Fruit fly (Drosophila melanogaster) whole organism, embryonic: ENCODE measurements around the gene CG10132.

Experiments used
- Abd-B ChIP-seq: fragments of 200-800 bp; sonication (Bioruptor generic); optimal IDR thresholded peaks from 2 replicates; lab custom pipeline; 2018; ENCODE audit warnings: missing biosample characterization, mild to moderate bottlenecking, missing genetic modification characterization, moderate library complexity
- Asciz ChIP-seq: fragments of 200-800 bp; sonication (Bioruptor generic); optimal IDR thresholded peaks from 2 replicates; lab custom pipeline; 2017; ENCODE audit warnings: missing biosample characterization, mild to moderate bottlenecking, missing genetic modification characterization, missing genetic modification reagents
- Bgb ChIP-seq: fragments of 200-800 bp; sonication (Bioruptor generic); IDR thresholded peaks from 2 replicates; pipeline ENCODE4 v1.3.6; 2022; ENCODE audit warnings: missing biosample characterization, missing genetic modification characterization; ENCODE audit not compliant: partially characterized antibody
- CG11560 ChIP-seq: fragments of 200-800 bp; sonication (Bioruptor generic); IDR thresholded peaks from 3 replicates; pipeline ENCODE4 v1.3.6; 2022; ENCODE audit warnings: missing biosample characterization, missing genetic modification characterization
- CG12299 ChIP-seq: fragments of 200-800 bp; sonication (Bioruptor generic); optimal IDR thresholded peaks from 2 replicates; lab custom pipeline; 2018; ENCODE audit warnings: missing biosample characterization, mild to moderate bottlenecking, missing genetic modification characterization
- CG13296 ChIP-seq: fragments of 200-800 bp; sonication (Bioruptor generic); optimal IDR thresholded peaks from 3 replicates; lab custom pipeline; 2018; ENCODE audit warnings: missing biosample characterization, mild to moderate bottlenecking, missing genetic modification characterization
- CG13894 ChIP-seq: fragments of 200-800 bp; sonication (Bioruptor generic); optimal IDR thresholded peaks from 3 replicates; lab custom pipeline; 2018; ENCODE audit warnings: missing biosample characterization, mild to moderate bottlenecking, missing genetic modification characterization, moderate library complexity
- CG14014 ChIP-seq: fragments of 200-800 bp; sonication (Bioruptor generic); IDR thresholded peaks from 2 replicates; pipeline ENCODE4 v1.3.6; 2022; ENCODE audit warnings: missing biosample characterization, missing genetic modification characterization
- CG17829 ChIP-seq: fragments of 200-800 bp; optimal IDR thresholded peaks from 2 replicates; lab custom pipeline; 2019; ENCODE audit warnings: missing biosample characterization, mild to moderate bottlenecking, missing genetic modification characterization, moderate library complexity
- CG30020 ChIP-seq: fragments of 200-800 bp; optimal IDR thresholded peaks from 2 replicates; lab custom pipeline; 2019; ENCODE audit warnings: missing biosample characterization, mild to moderate bottlenecking, missing genetic modification characterization, moderate library complexity
- CG34224 ChIP-seq: fragments of 200-800 bp; sonication (Bioruptor generic); IDR thresholded peaks from 3 replicates; pipeline ENCODE4 v1.3.6; 2022; ENCODE audit warnings: missing biosample characterization, missing genetic modification characterization; ENCODE audit not compliant: partially characterized antibody
- CG3838 ChIP-seq: fragments of 200-800 bp; sonication (Bioruptor generic); optimal IDR thresholded peaks from 3 replicates; lab custom pipeline; 2016; ENCODE audit warnings: missing biosample characterization, missing genetic modification characterization
- CG4360 ChIP-seq: fragments of 200-800 bp; sonication (Bioruptor generic); IDR thresholded peaks from 2 replicates; pipeline ENCODE4 v1.3.6; 2022; ENCODE audit warnings: missing biosample characterization, missing genetic modification characterization
- CHES-1-like ChIP-seq: fragments of 200-800 bp; sonication (Bioruptor generic); optimal IDR thresholded peaks from 2 replicates; lab custom pipeline; 2016; ENCODE audit warnings: missing biosample characterization, missing genetic modification characterization
- D19B ChIP-seq: fragments of 200-800 bp; sonication (Bioruptor generic); optimal IDR thresholded peaks from 2 replicates; lab custom pipeline; 2017; ENCODE audit warnings: missing biosample characterization, mild to moderate bottlenecking, missing genetic modification characterization
- Deaf1 ChIP-seq: fragments of 200-800 bp; optimal IDR thresholded peaks from 3 replicates; lab custom pipeline; 2019; ENCODE audit warnings: missing biosample characterization, mild to moderate bottlenecking, missing genetic modification characterization, moderate library complexity
- Gsc ChIP-seq: fragments of 200-800 bp; sonication (Bioruptor generic); IDR thresholded peaks from 2 replicates; pipeline ENCODE4 v1.3.6; 2022; ENCODE audit warnings: missing biosample characterization, missing genetic modification characterization
- Nf-YC ChIP-seq: fragments of 200-800 bp; optimal IDR thresholded peaks from 3 replicates; lab custom pipeline; 2019; ENCODE audit warnings: missing biosample characterization, mild to moderate bottlenecking, missing genetic modification characterization, moderate library complexity
- Poxn ChIP-seq: fragments of 200-800 bp; sonication (Bioruptor generic); IDR thresholded peaks from 2 replicates; pipeline ENCODE4 v1.3.6; 2022; ENCODE audit warnings: missing biosample characterization, missing genetic modification characterization
- Rx ChIP-seq: fragments of 200-800 bp; sonication (Bioruptor generic); IDR thresholded peaks from 2 replicates; pipeline ENCODE4 v1.3.6; 2022; ENCODE audit warnings: missing biosample characterization, missing genetic modification characterization
- Side ChIP-seq: fragments of 200-800 bp; sonication (Bioruptor generic); optimal IDR thresholded peaks from 2 replicates; lab custom pipeline; 2016; ENCODE audit warnings: missing biosample characterization, missing genetic modification characterization
- Sox102F ChIP-seq: fragments of 200-800 bp; sonication (Bioruptor generic); optimal IDR thresholded peaks from 2 replicates; lab custom pipeline; 2018; ENCODE audit warnings: missing biosample characterization, mild to moderate bottlenecking, missing genetic modification characterization, moderate library complexity
- Stat92E ChIP-seq, 3 experiments: fragments of >200 bp in 2 of 3; fragments of 200-800 bp in 1 of 3; sonication (Bioruptor generic) in 1 of 3; optimal IDR thresholded peaks; 2 replicates each; lab custom pipeline; 2017 to 2019; ENCODE audit warnings: missing biosample characterization in 3 of 3, missing genetic modification characterization in 3 of 3, mild to moderate bottlenecking in 1 of 3, moderate library complexity in 1 of 3
- Trl ChIP-seq, 3 experiments: fragments of >200 bp in 2 of 3; fragments of 200-800 bp in 1 of 3; sonication (Bioruptor generic) in 1 of 3; optimal IDR thresholded peaks; 2 replicates in 1 of 3; 3 replicates in 2 of 3; lab custom pipeline; 2016 to 2017; ENCODE audit warnings: missing biosample characterization in 1 of 3, missing genetic modification characterization in 1 of 3
- abd-A ChIP-seq: fragments of 200-800 bp; sonication (Bioruptor generic); optimal IDR thresholded peaks from 3 replicates; lab custom pipeline; 2019; ENCODE audit warnings: missing biosample characterization, mild to moderate bottlenecking, missing genetic modification characterization, moderate library complexity
- al ChIP-seq: fragments of 200-800 bp; sonication (Bioruptor generic); IDR thresholded peaks from 2 replicates; pipeline ENCODE4 v1.3.6; 2022; ENCODE audit warnings: missing biosample characterization, missing genetic modification characterization
- ara ChIP-seq: fragments of 200-800 bp; sonication (Bioruptor generic); IDR thresholded peaks from 2 replicates; pipeline ENCODE4 v1.3.6; 2022; ENCODE audit warnings: missing biosample characterization, missing genetic modification characterization
- cas ChIP-seq: fragments of 200-800 bp; sonication (Bioruptor generic); IDR thresholded peaks from 2 replicates; pipeline ENCODE4 v1.3.6; 2022; ENCODE audit warnings: missing biosample characterization, missing genetic modification characterization
- cato ChIP-seq: fragments of 200-800 bp; sonication (Bioruptor generic); optimal IDR thresholded peaks from 2 replicates; lab custom pipeline; 2016; ENCODE audit warnings: missing biosample characterization, missing genetic modification characterization, borderline replicate concordance
- cg ChIP-seq: fragments of 200-800 bp; sonication (Bioruptor generic); optimal IDR thresholded peaks from 3 replicates; lab custom pipeline; 2019; ENCODE audit warnings: missing biosample characterization, mild to moderate bottlenecking, missing genetic modification characterization, moderate library complexity
- ci ChIP-seq: fragments of 200-800 bp; sonication (Bioruptor generic); IDR thresholded peaks from 3 replicates; pipeline ENCODE4 v1.3.6; 2022; ENCODE audit warnings: missing biosample characterization, missing genetic modification characterization
- crp ChIP-seq, 2 experiments: fragments of 200-800 bp; sonication (Bioruptor generic); optimal IDR thresholded peaks; 2 replicates in 1 of 2; 3 replicates in 1 of 2; lab custom pipeline; 2017; ENCODE audit warnings: missing biosample characterization in 2 of 2, missing genetic modification characterization in 2 of 2, mild to moderate bottlenecking in 1 of 2, moderate library complexity in 1 of 2
- dan ChIP-seq: fragments of 200-800 bp; sonication (Bioruptor generic); IDR thresholded peaks from 2 replicates; pipeline ENCODE4 v1.3.6; 2022; ENCODE audit warnings: missing biosample characterization, missing genetic modification characterization
- disco-r ChIP-seq: fragments of 200-800 bp; sonication (Bioruptor generic); optimal IDR thresholded peaks from 2 replicates; lab custom pipeline; 2016; ENCODE audit warnings: missing biosample characterization, missing genetic modification characterization
- ewg ChIP-seq: fragments of 200-800 bp; sonication (Bioruptor generic); optimal IDR thresholded peaks from 3 replicates; lab custom pipeline; 2017; ENCODE audit warnings: mild to moderate bottlenecking, missing biosample characterization, missing genetic modification reagents, missing genetic modification characterization
- gce ChIP-seq: fragments of 200-800 bp; sonication (Bioruptor generic); IDR thresholded peaks from 3 replicates; pipeline ENCODE4 v1.3.6; 2022; ENCODE audit warnings: missing biosample characterization, missing genetic modification characterization
- grn ChIP-seq: fragments of 200-800 bp; sonication (Bioruptor generic); optimal IDR thresholded peaks from 3 replicates; lab custom pipeline; 2017; ENCODE audit warnings: missing biosample characterization, missing genetic modification characterization
- hb ChIP-seq: fragments of 200-800 bp; sonication (Bioruptor generic); IDR thresholded peaks from 3 replicates; pipeline ENCODE4 v1.3.6; 2022; ENCODE audit warnings: missing biosample characterization, missing genetic modification characterization; ENCODE audit not compliant: partially characterized antibody
- mam ChIP-seq: fragments of 200-800 bp; sonication (Bioruptor generic); optimal IDR thresholded peaks from 3 replicates; lab custom pipeline; 2016; ENCODE audit warnings: missing biosample characterization, missing genetic modification characterization
- pum ChIP-seq: fragments of 200-800 bp; sonication (Bioruptor generic); optimal IDR thresholded peaks from 2 replicates; lab custom pipeline; 2016; ENCODE audit warnings: missing biosample characterization, missing genetic modification characterization
- ranshi ChIP-seq: fragments of 200-800 bp; sonication (Bioruptor generic); IDR thresholded peaks from 2 replicates; pipeline ENCODE4 v1.3.6; 2022; ENCODE audit warnings: missing biosample characterization, missing genetic modification characterization
- shn ChIP-seq: fragments of 200-800 bp; sonication (Bioruptor generic); optimal IDR thresholded peaks from 3 replicates; lab custom pipeline; 2016; ENCODE audit warnings: missing biosample characterization, missing genetic modification characterization
- slou ChIP-seq: fragments of 200-800 bp; sonication (Bioruptor generic); optimal IDR thresholded peaks from 3 replicates; lab custom pipeline; 2016; ENCODE audit warnings: missing biosample characterization, missing genetic modification characterization
- stwl ChIP-seq: fragments of 200-800 bp; sonication (Bioruptor generic); optimal IDR thresholded peaks from 3 replicates; lab custom pipeline; 2018; ENCODE audit warnings: missing biosample characterization, mild to moderate bottlenecking, missing genetic modification characterization, moderate library complexity
- tio ChIP-seq: fragments of 200-800 bp; sonication (Bioruptor generic); optimal IDR thresholded peaks from 2 replicates; lab custom pipeline; 2017; ENCODE audit warnings: missing biosample characterization, missing genetic modification characterization, inconsistent platforms
- vvl ChIP-seq: fragments of 200-800 bp; sonication (Bioruptor generic); IDR thresholded peaks from 2 replicates; pipeline ENCODE4 v1.3.6; 2022; ENCODE audit warnings: missing biosample characterization, missing genetic modification characterization
- z ChIP-seq: fragments of 200-800 bp; sonication (Bioruptor generic); IDR thresholded peaks from 3 replicates; pipeline ENCODE4 v1.3.6; 2022; ENCODE audit warnings: missing biosample characterization, missing genetic modification characterization

Gene CG10132

DNA sequence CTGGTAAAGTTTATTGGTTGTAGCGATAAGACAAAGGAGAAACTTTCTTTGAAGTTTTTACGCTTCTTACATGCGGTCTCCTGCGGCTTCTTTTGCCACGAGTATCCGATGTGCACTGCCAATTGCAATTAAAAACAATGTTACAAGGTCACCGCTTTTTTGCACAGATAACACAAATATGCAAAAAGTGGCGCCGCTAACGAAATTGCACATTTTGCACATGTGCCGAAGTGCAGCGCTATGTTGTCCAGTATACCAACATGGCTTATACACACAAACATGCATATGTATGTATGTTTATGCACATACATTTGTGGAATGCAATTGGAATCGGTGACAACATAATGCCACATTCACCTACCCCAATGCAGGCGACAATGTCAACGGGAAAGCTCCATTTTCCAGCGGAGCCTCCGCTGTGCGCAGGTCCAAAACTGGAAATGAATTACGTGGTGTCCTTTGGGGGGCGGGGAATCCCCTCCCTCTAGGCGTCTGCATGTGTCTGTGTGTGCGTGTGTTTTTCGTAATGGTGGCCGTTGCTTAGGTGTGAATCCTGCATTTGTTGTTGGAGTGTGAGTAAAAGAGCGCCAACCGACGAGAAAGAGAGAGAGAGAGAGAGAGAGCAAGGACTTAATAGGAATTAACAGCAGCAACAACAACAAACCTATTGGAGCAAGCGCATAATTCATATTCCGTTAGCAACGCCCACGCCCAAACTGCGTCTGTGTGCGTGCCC lies 39.2 kb upstream of the CG10132 start (continued):
- TF ChIP-seq hb (no peak), mam (GFP tag; lab: Kevin White, UChicago) (no peak), tio (GFP tag; lab: Kevin White, UChicago) (no peak), al (GFP tag; lab: Robert Waterston, UW) (no peak), cg (GFP tag; lab: Kevin White, UChicago) (peak; percentile 66), stwl (tag; lab: Kevin White, UChicago) (no peak), Asciz (GFP tag; lab: Kevin White, UChicago) (no peak), Nf-YC (peak; percentile 91), ara (GFP tag; lab: Robert Waterston, UW) (no peak), CG30020 (no peak), CG13894 (tag; lab: Kevin White, UChicago) (no peak), Gsc (GFP tag; lab: Robert Waterston, UW) (no peak), CHES-1-like (GFP tag; lab: Kevin White, UChicago) (no peak), Deaf1 (tag; lab: Kevin White, UChicago) (peak; percentile 57), Rx (GFP tag; lab: Robert Waterston, UW) (no peak), z (GFP tag; lab: Robert Waterston, UW) (no peak), disco-r (GFP tag; lab: Kevin White, UChicago) (no peak), CG4360 (GFP tag; lab: Robert Waterston, UW) (peak; percentile 65), Bgb (GFP tag; lab: Robert Waterston, UW) (no peak), ci (GFP tag; lab: Robert Waterston, UW) (no peak), crp (GFP tag; optimal IDR thresholded peaks at IDR 0.05; lab: Kevin White, UChicago) (no peak), cas (no peak), CG11560 (no peak), Stat92E (GFP tag; optimal IDR thresholded peaks at IDR 0.05; lab: Kevin White, UChicago) (no peak), Side (GFP tag; lab: Kevin White, UChicago) (no peak), cato (GFP tag; lab: Kevin White, UChicago) (no peak), pum (GFP tag; lab: Kevin White, UChicago) (no peak), Trl (optimal IDR thresholded peaks at IDR 0.05; lab: Kevin White, UChicago) (peak; percentile 14 to 51), Trl (GFP tag; optimal IDR thresholded peaks at IDR 0.05; lab: Kevin White, UChicago) (no peak), Abd-B (GFP tag; lab: Kevin White, UChicago) (no peak), dan (GFP tag; lab: Robert Waterston, UW) (no peak), CG12299 (no peak), CG13296 (GFP tag; lab: Kevin White, UChicago) (no peak), ewg (peak; percentile 79), CG34224 (GFP tag; lab: Robert Waterston, UW) (no peak), CG17829 (no peak), ranshi (GFP tag; lab: Robert Waterston, UW) (no peak), vvl (GFP tag; lab: Robert Waterston, UW) (no peak), grn (GFP tag; lab: Kevin White, UChicago) (no peak), Sox102F (GFP tag; lab: Kevin White, UChicago) (no peak), CG14014 (GFP tag; lab: Robert Waterston, UW) (no peak), D19B (GFP tag; lab: Kevin White, UChicago) (no peak), CG3838 (GFP tag; lab: Kevin White, UChicago) (no peak), slou (GFP tag; lab: Kevin White, UChicago) (no peak), Poxn (GFP tag; lab: Robert Waterston, UW) (no peak), shn (GFP tag; lab: Kevin White, UChicago) (no peak), abd-A (tag; lab: Kevin White, UChicago) (peak; percentile 83), gce (GFP tag; lab: Robert Waterston, UW) (no peak)
